Fruit fly (Drosophila melanogaster): Measurements from ENCODE around the gene CG18088.

CG18088 gene

DNA sequence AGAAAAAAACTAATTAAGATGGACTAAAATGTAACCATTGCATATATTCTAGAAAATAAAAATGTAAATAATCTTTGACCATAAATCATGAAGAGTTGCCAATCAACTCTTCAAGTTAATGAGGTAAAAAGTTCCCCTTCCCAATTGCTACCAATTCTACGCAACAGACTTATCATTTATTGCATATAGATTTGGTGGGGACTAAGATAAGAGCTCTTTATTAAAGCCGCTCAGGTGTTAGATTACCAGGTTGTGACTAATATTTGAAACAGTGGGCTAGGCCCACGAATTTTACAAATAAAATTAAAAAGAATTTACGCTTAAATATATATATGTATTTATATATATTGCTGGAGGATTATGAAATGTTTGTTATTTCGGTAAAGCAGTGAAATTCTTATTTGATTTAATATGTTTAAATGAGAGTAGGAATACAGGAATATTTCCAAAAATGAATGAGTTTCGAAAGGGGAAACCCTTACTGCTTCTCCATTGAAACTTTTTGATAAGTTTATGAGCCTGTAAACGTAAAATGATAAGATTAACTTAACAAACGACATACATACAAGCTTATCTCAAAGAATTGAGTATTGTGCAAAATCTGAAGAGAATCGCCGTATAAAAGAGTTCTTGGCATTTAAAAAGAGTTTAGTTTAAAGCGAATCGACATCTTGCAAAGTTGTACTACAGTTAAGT lies 44.4 kb downstream of the CG18088 start, which contains the start of gene CG13102 (continued):
- TF ChIP-seq CG6272 (GFP tag; IDR thresholded peaks at IDR 0.05) = no peak
- TF ChIP-seq sna (GFP tag; IDR thresholded peaks at IDR 0.05; ENCODE audit: partially characterized antibody) = no peak
- no peak for TF ChIP-seq her (GFP tag; optimal IDR thresholded peaks at IDR 0.05)
- TF ChIP-seq CG3847 (GFP tag; IDR thresholded peaks at IDR 0.05) = no peak
- no peak for TF ChIP-seq Asciz (GFP tag; optimal IDR thresholded peaks at IDR 0.05)
- TF ChIP-seq Tbp (GFP tag; optimal IDR thresholded peaks at IDR 0.05) = no peak
- TF ChIP-seq Elba2 (GFP tag; optimal IDR thresholded peaks at IDR 0.05) = no peak
- no peak for TF ChIP-seq fu2 (GFP tag; optimal IDR thresholded peaks at IDR 0.05)

DNA sequence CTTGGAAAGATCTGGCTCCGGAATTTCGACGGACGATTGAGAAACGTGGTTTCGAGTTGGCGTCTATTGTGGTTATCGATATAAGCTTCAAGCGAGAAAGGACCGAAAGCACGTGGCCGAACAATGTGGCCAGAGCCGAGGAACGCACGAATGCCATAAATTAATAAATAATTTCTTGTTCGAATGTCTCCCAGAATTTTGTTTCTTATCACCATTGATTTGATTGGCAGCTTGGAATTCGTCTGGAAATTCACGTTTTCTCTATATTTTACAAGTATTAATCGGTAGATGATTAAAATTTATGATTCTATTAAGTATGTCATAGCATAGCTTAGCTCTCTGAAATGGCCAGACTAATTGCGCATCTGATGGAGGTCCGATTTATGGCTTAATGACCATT lies 46.6 kb downstream of the CG18088 start, which contains the start of gene Rcd-1r:
Gene Rcd-1r (minus strand): TSS at position 101 of the 400 bp plus-strand sequence.
- TF ChIP-seq zfh1 (GFP tag; IDR thresholded peaks at IDR 0.05) (no peak), CG2116 (GFP tag; optimal IDR thresholded peaks at IDR 0.05) (no peak), Fer2 (tag; optimal IDR thresholded peaks at IDR 0.05) (no peak), stwl (tag; optimal IDR thresholded peaks at IDR 0.05) (peak; percentile 22), lab (GFP tag; optimal IDR thresholded peaks at IDR 0.05) (no peak), CG9797 (GFP tag; optimal IDR thresholded peaks at IDR 0.05) (no peak), CG3163 (GFP tag; optimal IDR thresholded peaks at IDR 0.05) (no peak), sob (GFP tag; IDR thresholded peaks at IDR 0.05) (no peak), scrt (GFP tag; optimal IDR thresholded peaks at IDR 0.05) (no peak), exex (tag; optimal IDR thresholded peaks at IDR 0.05) (peak; percentile 75), CoRest (tag; optimal IDR thresholded peaks at IDR 0.05) (no peak)

DNA sequence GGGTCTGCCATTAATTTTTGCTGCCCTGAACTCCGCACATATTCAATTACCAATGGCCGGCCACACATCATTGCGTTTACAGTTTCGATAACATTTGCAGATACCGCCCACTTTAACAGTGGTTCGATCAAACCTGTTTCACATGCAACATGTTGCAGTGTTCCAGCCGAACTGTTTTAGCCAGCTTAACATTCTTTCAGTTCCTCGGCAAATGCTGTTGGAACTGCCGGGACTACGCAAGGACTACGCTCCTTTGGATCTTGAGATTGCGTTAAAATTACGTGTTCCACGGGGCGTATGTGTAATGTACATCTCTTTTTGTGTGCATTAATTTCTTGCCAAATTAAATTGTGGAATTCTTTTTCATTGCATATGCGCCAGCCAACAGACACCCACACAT lies 52.1 kb downstream of the CG18088 start:
- TF ChIP-seq ken (GFP tag; IDR thresholded peaks at IDR 0.05) (no peak), chinmo (GFP tag; IDR thresholded peaks at IDR 0.05; ENCODE audit: partially characterized antibody) (0 out of 4 replicates have a peak, but pooled peaks have one; percentile 10), stwl (tag; optimal IDR thresholded peaks at IDR 0.05) (peak; percentile 10), CG9437 (GFP tag; optimal IDR thresholded peaks at IDR 0.05) (no peak), Deaf1 (tag; optimal IDR thresholded peaks at IDR 0.05) (peak; percentile 67), CG5180 (GFP tag; optimal IDR thresholded peaks at IDR 0.05) (peak; percentile 96)

All from whole organism, embryonic.